Worm (Caenorhabditis elegans) whole organism, L1 larva: Measurements from ENCODE around the gene F17C11.13.

Source experiments
- C04F5.9 ChIP-seq: sonication (generic microtip); optimal IDR thresholded peaks from 2 replicates; lab custom pipeline; 2016; ENCODE audit warnings: missing genetic modification characterization, missing compliant biosample characterization
- C34B4.2 ChIP-seq: sonication (generic microtip); optimal IDR thresholded peaks from 2 replicates; lab custom pipeline; 2017; ENCODE audit warnings: mild to moderate bottlenecking, missing genetic modification characterization, missing compliant biosample characterization
- F16B12.6 ChIP-seq: fragments of 150-350 bp; optimal IDR thresholded peaks from 2 replicates; lab custom pipeline; 2014; ENCODE audit warnings: missing biosample characterization, missing genetic modification characterization
- Y116A8C.19 ChIP-seq: sonication (generic microtip); optimal IDR thresholded peaks from 2 replicates; lab custom pipeline; 2016; ENCODE audit warnings: missing compliant biosample characterization, missing genetic modification characterization, borderline replicate concordance
- aha-1 ChIP-seq: fragments of 150-350 bp; optimal IDR thresholded peaks from 2 replicates; lab custom pipeline; 2014; ENCODE audit warnings: missing biosample characterization, missing genetic modification characterization
- aly-2 ChIP-seq: fragments of 150-350 bp; optimal IDR thresholded peaks from 2 replicates; lab custom pipeline; 2014; ENCODE audit warnings: missing biosample characterization, missing genetic modification characterization
- ama-1 ChIP-seq: fragments of 150-350 bp; optimal IDR thresholded peaks from 2 replicates; lab custom pipeline; 2014
- ceh-8 ChIP-seq: fragments of 200-800 bp; sonication (Bioruptor generic); optimal IDR thresholded peaks from 2 replicates; lab custom pipeline; 2018; ENCODE audit warnings: mild to moderate bottlenecking, missing genetic modification characterization, moderate library complexity, missing compliant biosample characterization
- ceh-88 ChIP-seq: fragments of 200-800 bp; sonication (Bioruptor generic); IDR thresholded peaks from 2 replicates; pipeline ENCODE4 v1.3.6; 2022; ENCODE audit warnings: missing genetic modification characterization, missing compliant biosample characterization
- dsc-1 ChIP-seq: sonication (generic microtip); optimal IDR thresholded peaks from 2 replicates; lab custom pipeline; 2016; ENCODE audit warnings: mild to moderate bottlenecking, missing genetic modification characterization, missing compliant biosample characterization
- efl-3 ChIP-seq: fragments of 200-800 bp; sonication (Bioruptor generic); optimal IDR thresholded peaks from 2 replicates; lab custom pipeline; 2018; ENCODE audit warnings: mild to moderate bottlenecking, missing genetic modification characterization, missing compliant biosample characterization
- egl-27 ChIP-seq, 2 experiments: fragments of 150-350 bp in 1 of 2; sonication (generic microtip); optimal IDR thresholded peaks; 3 replicates each; lab custom pipeline; 2017 to 2018; ENCODE audit warnings: missing biosample characterization in 2 of 2, missing genetic modification characterization in 2 of 2, missing genetic modification reagents in 2 of 2
- elt-2 ChIP-seq: sonication (generic microtip); optimal IDR thresholded peaks from 2 replicates; lab custom pipeline; 2016; ENCODE audit warnings: missing genetic modification characterization, mild to moderate bottlenecking, inconsistent platforms, missing compliant biosample characterization, missing genetic modification reagents
- fkh-10 ChIP-seq: sonication (generic microtip); optimal IDR thresholded peaks from 2 replicates; lab custom pipeline; 2017; ENCODE audit warnings: missing biosample characterization, missing genetic modification reagents, missing genetic modification characterization
- fkh-8 ChIP-seq: sonication (generic microtip); optimal IDR thresholded peaks from 2 replicates; lab custom pipeline; 2016; ENCODE audit warnings: mild to moderate bottlenecking, missing genetic modification characterization, missing compliant biosample characterization
- grh-1 ChIP-seq: fragments of 200-800 bp; sonication (Bioruptor generic); IDR thresholded peaks from 2 replicates; pipeline ENCODE4 v1.3.6; 2022; ENCODE audit warnings: missing genetic modification reagents, missing genetic modification characterization, missing compliant biosample characterization
- hlh-17 ChIP-seq: fragments of 200-800 bp; sonication (Bioruptor generic); optimal IDR thresholded peaks from 2 replicates; lab custom pipeline; 2018; ENCODE audit warnings: missing genetic modification characterization, mild to moderate bottlenecking, missing compliant biosample characterization, moderate library complexity, borderline replicate concordance
- hlh-4 ChIP-seq: sonication (generic microtip); optimal IDR thresholded peaks from 2 replicates; lab custom pipeline; 2016; ENCODE audit warnings: mild to moderate bottlenecking, missing genetic modification characterization, missing compliant biosample characterization
- hpl-2 ChIP-seq: fragments of 150-350 bp; optimal IDR thresholded peaks from 2 replicates; lab custom pipeline; 2014; ENCODE audit warnings: missing biosample characterization, missing genetic modification reagents, missing genetic modification characterization
- irx-1 ChIP-seq: sonication (generic microtip); optimal IDR thresholded peaks from 2 replicates; lab custom pipeline; 2016; ENCODE audit warnings: missing genetic modification characterization, missing compliant biosample characterization
- lin-13 ChIP-seq: fragments of 150-350 bp; optimal IDR thresholded peaks from 2 replicates; lab custom pipeline; 2014; ENCODE audit warnings: missing biosample characterization, missing genetic modification reagents, missing genetic modification characterization
- lin-14 ChIP-seq: fragments of 200-800 bp; sonication (Bioruptor generic); optimal IDR thresholded peaks from 2 replicates; lab custom pipeline; 2018; ENCODE audit warnings: mild to moderate bottlenecking, missing genetic modification characterization, moderate library complexity, missing compliant biosample characterization
- lin-15B ChIP-seq: fragments of 150-350 bp; sonication (generic microtip); optimal IDR thresholded peaks from 3 replicates; lab custom pipeline; 2014; ENCODE audit warnings: missing biosample characterization, missing genetic modification characterization
- lsy-2 ChIP-seq, 2 experiments: fragments of 150-350 bp; optimal IDR thresholded peaks; 2 replicates each; lab custom pipeline; 2014; ENCODE audit warnings: missing biosample characterization in 2 of 2, missing genetic modification characterization in 2 of 2
- mab-9 ChIP-seq: fragments of 200-800 bp; sonication (Bioruptor generic); IDR thresholded peaks from 2 replicates; pipeline ENCODE4 v1.3.6; 2022; ENCODE audit warnings: missing genetic modification reagents, missing genetic modification characterization, missing compliant biosample characterization
- mdl-1 ChIP-seq, 2 experiments: fragments of 150-350 bp; optimal IDR thresholded peaks; 2 replicates each; lab custom pipeline; 2014 to 2017; ENCODE audit warnings: missing biosample characterization in 2 of 2, missing genetic modification characterization in 2 of 2, inconsistent platforms in 1 of 2
- mef-2 ChIP-seq: fragments of 150-350 bp; optimal IDR thresholded peaks from 2 replicates; lab custom pipeline; 2014; ENCODE audit warnings: missing biosample characterization, missing genetic modification characterization
- mep-1 ChIP-seq: fragments of 150-350 bp; optimal IDR thresholded peaks from 2 replicates; lab custom pipeline; 2014; ENCODE audit warnings: missing biosample characterization, missing genetic modification characterization
- nhr-11 ChIP-seq: fragments of 150-350 bp; optimal IDR thresholded peaks from 2 replicates; lab custom pipeline; 2014; ENCODE audit warnings: missing biosample characterization, missing genetic modification characterization
- nhr-12 ChIP-seq: sonication (generic microtip); optimal IDR thresholded peaks from 2 replicates; lab custom pipeline; 2017; ENCODE audit warnings: missing biosample characterization, missing genetic modification characterization
- nhr-20 ChIP-seq: sonication (generic microtip); optimal IDR thresholded peaks from 2 replicates; lab custom pipeline; 2016; ENCODE audit warnings: mild to moderate bottlenecking, missing genetic modification characterization, missing compliant biosample characterization
- nhr-237 ChIP-seq: fragments of 150-350 bp; optimal IDR thresholded peaks from 2 replicates; lab custom pipeline; 2014; ENCODE audit warnings: missing biosample characterization, missing genetic modification characterization
- nhr-71 ChIP-seq: sonication (generic microtip); optimal IDR thresholded peaks from 2 replicates; lab custom pipeline; 2016; ENCODE audit warnings: mild to moderate bottlenecking, missing genetic modification characterization, moderate library complexity, missing compliant biosample characterization
- nhr-76 ChIP-seq: sonication (generic microtip); optimal IDR thresholded peaks from 2 replicates; lab custom pipeline; 2017; ENCODE audit warnings: missing biosample characterization, missing genetic modification characterization
- nhr-84 ChIP-seq: sonication (generic microtip); optimal IDR thresholded peaks from 2 replicates; lab custom pipeline; 2017; ENCODE audit warnings: missing biosample characterization, missing genetic modification characterization
- nhr-85 ChIP-seq: sonication (generic microtip); peaks from one replicate; lab custom pipeline; 2016; ENCODE audit warnings: missing genetic modification characterization, inconsistent platforms, missing compliant biosample characterization
- nhr-90 ChIP-seq: sonication (generic microtip); optimal IDR thresholded peaks from 2 replicates; lab custom pipeline; 2016; ENCODE audit warnings: mild to moderate bottlenecking, missing genetic modification characterization, missing compliant biosample characterization; ENCODE audit not compliant: poor library complexity
- pqm-1 ChIP-seq: sonication (generic microtip); optimal IDR thresholded peaks from 3 replicates; lab custom pipeline; 2017; ENCODE audit warnings: missing biosample characterization, missing genetic modification characterization
- snpc-4 ChIP-seq: fragments of 150-350 bp; optimal IDR thresholded peaks from 2 replicates; lab custom pipeline; 2014; ENCODE audit warnings: missing biosample characterization, missing genetic modification characterization
- sptf-1 ChIP-seq: fragments of 150-350 bp; optimal IDR thresholded peaks from 2 replicates; lab custom pipeline; 2014; ENCODE audit warnings: missing biosample characterization, missing genetic modification characterization
- swsn-7 ChIP-seq: sonication (generic microtip); optimal IDR thresholded peaks from 2 replicates; lab custom pipeline; 2016; ENCODE audit warnings: missing genetic modification characterization, missing compliant biosample characterization
- tbx-2 ChIP-seq: sonication (generic microtip); optimal IDR thresholded peaks from 2 replicates; lab custom pipeline; 2016; ENCODE audit warnings: missing genetic modification characterization, missing compliant biosample characterization
- unc-130 ChIP-seq: fragments of 150-350 bp; optimal IDR thresholded peaks from 2 replicates; lab custom pipeline; 2017; ENCODE audit warnings: missing biosample characterization, missing genetic modification characterization, inconsistent platforms
- unc-30 ChIP-seq: sonication (generic microtip); optimal IDR thresholded peaks from 2 replicates; lab custom pipeline; 2017; ENCODE audit warnings: missing biosample characterization, missing genetic modification characterization
- unc-86 ChIP-seq: sonication (generic microtip); optimal IDR thresholded peaks from 2 replicates; lab custom pipeline; 2016; ENCODE audit warnings: missing genetic modification characterization, missing compliant biosample characterization
- unc-98 ChIP-seq: fragments of 200-800 bp; sonication (Bioruptor generic); IDR thresholded peaks from 2 replicates; pipeline ENCODE4 v1.3.6; 2022; ENCODE audit warnings: missing genetic modification characterization, missing compliant biosample characterization
- vab-15 ChIP-seq: sonication (generic microtip); optimal IDR thresholded peaks from 2 replicates; lab custom pipeline; 2017; ENCODE audit warnings: missing genotype, mild to moderate bottlenecking, missing genetic modification characterization, missing compliant biosample characterization
- ztf-11 ChIP-seq, 2 experiments: sonication (generic microtip); optimal IDR thresholded peaks; 2 replicates each; lab custom pipeline; 2016 to 2017; ENCODE audit warnings: missing genetic modification characterization in 2 of 2, missing biosample characterization in 1 of 2, missing compliant biosample characterization in 1 of 2
- ztf-4 ChIP-seq: fragments of 150-350 bp; optimal IDR thresholded peaks from 2 replicates; lab custom pipeline; 2014; ENCODE audit warnings: missing biosample characterization, missing genetic modification characterization

Gene F17C11.13

DNA sequence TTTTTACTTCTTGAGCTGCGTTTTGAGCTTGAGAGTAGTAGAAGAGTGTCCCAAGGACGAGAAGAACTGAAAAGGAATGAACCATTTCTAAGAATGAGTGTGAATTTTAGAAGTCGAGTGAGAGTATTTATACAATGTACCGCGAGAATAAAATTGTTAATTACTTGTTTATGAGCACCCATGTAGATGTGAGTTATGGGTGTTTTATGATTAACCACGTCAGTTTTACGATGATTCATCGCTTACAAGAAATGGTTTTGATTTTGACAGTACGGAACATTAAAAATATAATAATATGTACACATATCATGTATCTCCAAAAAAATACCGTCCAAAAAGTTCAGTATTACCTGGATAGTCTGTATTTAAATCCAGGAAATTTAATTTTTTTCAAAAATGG is 1.4 kb upstream of the F17C11.13 start, which contains the start of gene clec-221:
clec-221 (minus strand) TSS at position 101 of the 400 bp plus-strand sequence.
- TF ChIP-seq nhr-11 (tag; lab: Kevin White, UChicago) (no peak), nhr-12 (tag; lab: Kevin White, UChicago) (no peak), hpl-2 (GFP tag; lab: Kevin White, UChicago) (no peak), pqm-1 (tag; lab: Kevin White, UChicago) (no peak), fkh-10 (GFP tag; lab: Kevin White, UChicago) (no peak), egl-27 (tag; optimal IDR thresholded peaks at IDR 0.05; lab: Kevin White, UChicago) (no peak)

ce11 chrV:10954832-10955231 is 891 bp upstream of the F17C11.13 start, which contains the start of gene F17C11.6:
Gene F17C11.6, plus strand, starts transcription at chrV:10955121.
- no peak for TF ChIP-seq nhr-20 (tag; lab: Kevin White, UChicago)
- TF ChIP-seq ama-1 (lab: Kevin White, UChicago), result no peak
- TF ChIP-seq unc-86 (tag; lab: Kevin White, UChicago), result no peak
- no peak for TF ChIP-seq unc-30
- TF ChIP-seq ceh-8 (GFP tag; lab: Kevin White, UChicago), result no peak
- TF ChIP-seq snpc-4, result no peak
- TF ChIP-seq hlh-4 (tag; lab: Kevin White, UChicago), result no peak
- TF ChIP-seq C34B4.2, result no peak
- TF ChIP-seq irx-1, result no peak
- no peak for TF ChIP-seq dsc-1
- no peak for TF ChIP-seq pqm-1 (tag; lab: Kevin White, UChicago)
- no peak for TF ChIP-seq mep-1 (tag; lab: Kevin White, UChicago)
- no peak for TF ChIP-seq egl-27 (tag; optimal IDR thresholded peaks at IDR 0.05; lab: Kevin White, UChicago)
- TF ChIP-seq ztf-4, result no peak
- no peak for TF ChIP-seq fkh-10 (GFP tag; lab: Kevin White, UChicago)
- no peak for TF ChIP-seq aha-1 (tag; lab: Kevin White, UChicago)
- TF ChIP-seq nhr-237 (tag; lab: Kevin White, UChicago), result no peak
- TF ChIP-seq, all 84 proteins: peak for 0

DNA sequence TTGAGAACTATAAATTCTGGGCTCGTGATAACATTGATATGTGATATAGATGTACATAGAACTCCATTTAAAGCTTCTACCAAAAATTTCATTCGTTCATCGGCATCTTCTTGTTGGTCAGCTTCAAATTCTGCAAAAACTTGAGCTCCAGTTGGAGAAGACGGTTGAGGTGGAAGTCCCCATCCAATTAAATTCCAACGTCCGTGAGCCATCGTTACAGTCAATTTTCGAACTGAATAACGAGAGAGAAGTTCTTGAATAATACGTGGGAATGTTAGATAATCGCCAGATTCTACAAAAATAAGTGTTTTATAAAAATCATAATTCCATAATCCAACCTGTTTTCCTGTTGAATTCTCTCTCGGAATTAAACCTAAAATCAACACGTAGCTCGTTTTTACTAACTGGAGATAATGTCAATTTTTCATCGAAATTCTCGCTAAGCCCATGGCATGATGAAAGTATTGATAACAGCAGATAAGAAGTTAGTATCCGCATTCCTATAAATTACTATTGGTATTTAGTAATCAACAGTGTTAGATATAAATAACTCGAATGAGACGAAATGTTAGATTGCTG is 2.7 kb downstream of the F17C11.13 start, which contains the start of gene pigt-1:
pigt-1 (minus strand) TSS at position 500 of the 579 bp plus-strand sequence.
- TF ChIP-seq F16B12.6 (tag; lab: Kevin White, UChicago), result no peak
- TF ChIP-seq elt-2 (tag; lab: Kevin White, UChicago), result peak; percentile 15
- TF ChIP-seq unc-98 (GFP tag; lab: Robert Waterston, UW), result no peak
- TF ChIP-seq C04F5.9 (tag; lab: Kevin White, UChicago), result no peak
- no peak for TF ChIP-seq lin-14 (GFP tag; lab: Kevin White, UChicago)
- no peak for TF ChIP-seq Y116A8C.19 (tag; lab: Kevin White, UChicago)
- TF ChIP-seq mdl-1 (tag; optimal IDR thresholded peaks at IDR 0.05; lab: Kevin White, UChicago), result no peak
- no peak for TF ChIP-seq ceh-8 (GFP tag; lab: Kevin White, UChicago)
- TF ChIP-seq nhr-85 (tag; lab: Kevin White, UChicago), result peak; percentile 58
- TF ChIP-seq sptf-1 (tag; lab: Kevin White, UChicago), result no peak
- no peak for TF ChIP-seq mef-2
- no peak for TF ChIP-seq grh-1
- TF ChIP-seq fkh-8 (tag; lab: Kevin White, UChicago), result no peak
- no peak for TF ChIP-seq mep-1 (tag; lab: Kevin White, UChicago)
- no peak for TF ChIP-seq nhr-84
- peak in 1 of 2 experiments; percentile 22 for TF ChIP-seq lsy-2 (tag; optimal IDR thresholded peaks at IDR 0.05; lab: Kevin White, UChicago)
- TF ChIP-seq lin-13, result no peak
- no peak for TF ChIP-seq ceh-88
- no peak for TF ChIP-seq ztf-11 (tag; optimal IDR thresholded peaks at IDR 0.05; lab: Kevin White, UChicago)
- TF ChIP-seq egl-27 (tag; optimal IDR thresholded peaks at IDR 0.05; lab: Kevin White, UChicago), result no peak
- TF ChIP-seq hlh-17 (GFP tag; lab: Kevin White, UChicago), result no peak
- no peak for TF ChIP-seq pqm-1 (tag; lab: Kevin White, UChicago)
- TF ChIP-seq nhr-76 (tag; lab: Kevin White, UChicago), result no peak
- peak; percentile 44 for TF ChIP-seq nhr-71 (tag; lab: Kevin White, UChicago)
- TF ChIP-seq tbx-2 (tag; lab: Kevin White, UChicago), result peak; percentile 20
- no peak for TF ChIP-seq swsn-7 (tag; lab: Kevin White, UChicago)
- TF ChIP-seq efl-3 (GFP tag; lab: Kevin White, UChicago), result no peak
- peak; percentile 15 for TF ChIP-seq nhr-20 (tag; lab: Kevin White, UChicago)
- TF ChIP-seq ama-1 (lab: Kevin White, UChicago), result no peak
- TF ChIP-seq unc-130, result no peak
- TF ChIP-seq vab-15 (tag; lab: Kevin White, UChicago), result no peak
- TF ChIP-seq aly-2 (tag; lab: Kevin White, UChicago), result peak; percentile 44
- TF ChIP-seq mab-9 (GFP tag; lab: Robert Waterston, UW), result no peak
- TF ChIP-seq lin-15B (tag; lab: Kevin White, UChicago), result no peak
- peak; percentile 50 for TF ChIP-seq nhr-90 (tag; lab: Kevin White, UChicago)
- no peak for TF ChIP-seq unc-86 (tag; lab: Kevin White, UChicago)
